Worm (Caenorhabditis elegans): Measurements from ENCODE around the gene fbxc-19.

ce11 chrII:1851716-1852115 is 31.4 kb downstream of the fbxc-19 start:
- TF ChIP-seq pqm-1 (tag; optimal IDR thresholded peaks at IDR 0.05), result peak; percentile 99
- no peak for TF ChIP-seq nhr-11 (tag; optimal IDR thresholded peaks at IDR 0.05)
- TF ChIP-seq mdl-1 (tag; optimal IDR thresholded peaks at IDR 0.05), result peak in 1 of 2 experiments; percentile 43
- no peak for TF ChIP-seq unc-62 (GFP tag; optimal IDR thresholded peaks at IDR 0.05 in 1 of 2)
- no peak for TF ChIP-seq unc-62 (tag; optimal IDR thresholded peaks at IDR 0.05)
- TF ChIP-seq unc-39 (tag; optimal IDR thresholded peaks at IDR 0.05), result no peak
- no peak for TF ChIP-seq nhr-25 (tag; optimal IDR thresholded peaks at IDR 0.05; ENCODE audit: borderline replicate concordance, insufficient read depth)
